Worm (Caenorhabditis elegans): Measurements from ENCODE around the gene fust-1.
A peak's percentile ranks its signal among the peaks of the same experiment; 100 is the strongest.

fust-1 gene

ce11 chrII:7196040-7196439, 43.7 kb downstream of the fust-1 start, which contains the start of gene maoc-1:
Gene maoc-1, plus strand, starts transcription at chrII:7196276.
- TF ChIP-seq ceh-13 (GFP tag; optimal IDR thresholded peaks at IDR 0.05) (no peak), scrt-1 (GFP tag; IDR thresholded peaks at IDR 0.05) (no peak), tra-4 (tag; optimal IDR thresholded peaks at IDR 0.05) (no peak), ceh-36 (tag; optimal IDR thresholded peaks at IDR 0.05) (no peak), tbx-11 (GFP tag; IDR thresholded peaks at IDR 0.05) (no peak), sea-1 (GFP tag; conservative IDR thresholded peaks at IDR 0.05) (no peak), B0310.2 (tag; optimal IDR thresholded peaks at IDR 0.05) (no peak), pes-1 (GFP tag; IDR thresholded peaks at IDR 0.05) (no peak), tbx-37 (GFP tag; conservative IDR thresholded peaks at IDR 0.05) (no peak), ets-7 (tag; optimal IDR thresholded peaks at IDR 0.05) (no peak), hmg-4 (GFP tag; optimal IDR thresholded peaks at IDR 0.05) (no peak), F13C5.2 (tag; optimal IDR thresholded peaks at IDR 0.05) (no peak), aly-1 (tag; optimal IDR thresholded peaks at IDR 0.05) (no peak), ama-1 (optimal IDR thresholded peaks at IDR 0.05) (no peak), hnd-1 (tag; optimal IDR thresholded peaks at IDR 0.05) (no peak), flt-1 (GFP tag; IDR thresholded peaks at IDR 0.05) (no peak), hmbx-1 (tag; optimal IDR thresholded peaks at IDR 0.05) (no peak)

ce11 chrII:7197434-7197833, 45.1 kb downstream of the fust-1 start:
- TF ChIP-seq sea-1 (GFP tag; conservative IDR thresholded peaks at IDR 0.05), result no peak
- no peak for TF ChIP-seq ama-1 (optimal IDR thresholded peaks at IDR 0.05)
- no peak for TF ChIP-seq ceh-36 (tag; optimal IDR thresholded peaks at IDR 0.05)
- no peak for TF ChIP-seq hmbx-1 (tag; optimal IDR thresholded peaks at IDR 0.05)
- TF ChIP-seq B0310.2 (tag; optimal IDR thresholded peaks at IDR 0.05), result no peak
- TF ChIP-seq tbx-11 (GFP tag; IDR thresholded peaks at IDR 0.05), result no peak
- TF ChIP-seq tbx-37 (GFP tag; conservative IDR thresholded peaks at IDR 0.05), result no peak
- no peak for TF ChIP-seq aly-1 (tag; optimal IDR thresholded peaks at IDR 0.05)
- no peak for TF ChIP-seq ceh-13 (GFP tag; optimal IDR thresholded peaks at IDR 0.05)
- no peak for TF ChIP-seq tra-4 (tag; optimal IDR thresholded peaks at IDR 0.05)
- TF ChIP-seq pes-1 (GFP tag; IDR thresholded peaks at IDR 0.05), result no peak
- no peak for TF ChIP-seq hmg-4 (GFP tag; optimal IDR thresholded peaks at IDR 0.05)
- no peak for TF ChIP-seq F13C5.2 (tag; optimal IDR thresholded peaks at IDR 0.05)

ce11 chrII:7199308-7199707, 46.9 kb downstream of the fust-1 start, which contains the start of gene E04F6.6:
Gene E04F6.6, minus strand, starts transcription at chrII:7199565.
- TF ChIP-seq F13C5.2 (tag; optimal IDR thresholded peaks at IDR 0.05) (no peak), flt-1 (GFP tag; IDR thresholded peaks at IDR 0.05) (no peak), scrt-1 (GFP tag; IDR thresholded peaks at IDR 0.05) (no peak), tbx-11 (GFP tag; IDR thresholded peaks at IDR 0.05) (no peak), hnd-1 (tag; optimal IDR thresholded peaks at IDR 0.05) (no peak), ama-1 (optimal IDR thresholded peaks at IDR 0.05) (no peak), sea-1 (GFP tag; conservative IDR thresholded peaks at IDR 0.05) (no peak), pes-1 (GFP tag; IDR thresholded peaks at IDR 0.05) (no peak), ceh-36 (tag; optimal IDR thresholded peaks at IDR 0.05) (no peak), tbx-37 (GFP tag; conservative IDR thresholded peaks at IDR 0.05) (no peak), aly-1 (tag; optimal IDR thresholded peaks at IDR 0.05) (no peak), hmbx-1 (tag; optimal IDR thresholded peaks at IDR 0.05) (no peak), ceh-13 (GFP tag; optimal IDR thresholded peaks at IDR 0.05) (no peak), B0310.2 (tag; optimal IDR thresholded peaks at IDR 0.05) (no peak), ets-7 (tag; optimal IDR thresholded peaks at IDR 0.05) (no peak), tra-4 (tag; optimal IDR thresholded peaks at IDR 0.05) (no peak), hmg-4 (GFP tag; optimal IDR thresholded peaks at IDR 0.05) (no peak)

- TF ChIP-seq scrt-1 (GFP tag; IDR thresholded peaks at IDR 0.05), result peak; percentile 90
- peak; percentile 85 for TF ChIP-seq B0310.2 (tag; optimal IDR thresholded peaks at IDR 0.05)
- peak; percentile 93 for TF ChIP-seq pes-1 (GFP tag; IDR thresholded peaks at IDR 0.05)
- TF ChIP-seq tra-4 (tag; optimal IDR thresholded peaks at IDR 0.05), result peak; percentile 83
- TF ChIP-seq tbx-11 (GFP tag; IDR thresholded peaks at IDR 0.05), result peak; percentile 93
- peak; percentile 85 for TF ChIP-seq ceh-36 (tag; optimal IDR thresholded peaks at IDR 0.05)
- peak; percentile 89 for TF ChIP-seq aly-1 (tag; optimal IDR thresholded peaks at IDR 0.05)
- peak; percentile 82 for TF ChIP-seq ets-7 (tag; optimal IDR thresholded peaks at IDR 0.05)
- peak; percentile 89 for TF ChIP-seq flt-1 (GFP tag; IDR thresholded peaks at IDR 0.05)
- peak; percentile 62 for TF ChIP-seq hmbx-1 (tag; optimal IDR thresholded peaks at IDR 0.05)
- peak; percentile 90 for TF ChIP-seq ceh-13 (GFP tag; optimal IDR thresholded peaks at IDR 0.05)
- TF ChIP-seq ama-1 (optimal IDR thresholded peaks at IDR 0.05), result no peak
- TF ChIP-seq sea-1 (GFP tag; conservative IDR thresholded peaks at IDR 0.05), result peak; percentile 93
- peak; percentile 99 for TF ChIP-seq hmg-4 (GFP tag; optimal IDR thresholded peaks at IDR 0.05)
- TF ChIP-seq F13C5.2 (tag; optimal IDR thresholded peaks at IDR 0.05), result peak; percentile 94
- TF ChIP-seq tbx-37 (GFP tag; conservative IDR thresholded peaks at IDR 0.05), result peak; percentile 92
- peak; percentile 75 for TF ChIP-seq hnd-1 (tag; optimal IDR thresholded peaks at IDR 0.05)
Observed at ce11 chrII:7200051-7200599, 47.7 kb downstream of the fust-1 start, which contains the start of gene pcrg-1. Gene pcrg-1, plus strand, starts transcription at chrII:7200549.

ce11 chrII:7203110-7203509, 50.7 kb downstream of the fust-1 start, which contains the start of gene srd-56:
Gene srd-56, minus strand, starts transcription at chrII:7203210.
- TF ChIP-seq pes-1 (GFP tag; IDR thresholded peaks at IDR 0.05), result no peak
- no peak for TF ChIP-seq flt-1 (GFP tag; IDR thresholded peaks at IDR 0.05)
- no peak for TF ChIP-seq hnd-1 (tag; optimal IDR thresholded peaks at IDR 0.05)
- no peak for TF ChIP-seq tbx-37 (GFP tag; conservative IDR thresholded peaks at IDR 0.05)
- TF ChIP-seq tra-4 (tag; optimal IDR thresholded peaks at IDR 0.05), result no peak
- TF ChIP-seq B0310.2 (tag; optimal IDR thresholded peaks at IDR 0.05), result no peak
- TF ChIP-seq tbx-11 (GFP tag; IDR thresholded peaks at IDR 0.05), result no peak
- no peak for TF ChIP-seq aly-1 (tag; optimal IDR thresholded peaks at IDR 0.05)
- TF ChIP-seq hmg-4 (GFP tag; optimal IDR thresholded peaks at IDR 0.05), result no peak
- TF ChIP-seq ets-7 (tag; optimal IDR thresholded peaks at IDR 0.05), result no peak
- TF ChIP-seq ama-1 (optimal IDR thresholded peaks at IDR 0.05), result no peak
- TF ChIP-seq hmbx-1 (tag; optimal IDR thresholded peaks at IDR 0.05), result no peak
- TF ChIP-seq ceh-36 (tag; optimal IDR thresholded peaks at IDR 0.05), result no peak
- TF ChIP-seq scrt-1 (GFP tag; IDR thresholded peaks at IDR 0.05), result no peak
- no peak for TF ChIP-seq ceh-13 (GFP tag; optimal IDR thresholded peaks at IDR 0.05)
- TF ChIP-seq sea-1 (GFP tag; conservative IDR thresholded peaks at IDR 0.05), result no peak
- no peak for TF ChIP-seq F13C5.2 (tag; optimal IDR thresholded peaks at IDR 0.05)

- TF ChIP-seq tra-4 (tag; optimal IDR thresholded peaks at IDR 0.05) (no peak), tbx-37 (GFP tag; conservative IDR thresholded peaks at IDR 0.05) (no peak), ceh-13 (GFP tag; optimal IDR thresholded peaks at IDR 0.05) (no peak), hmbx-1 (tag; optimal IDR thresholded peaks at IDR 0.05) (no peak), ets-7 (tag; optimal IDR thresholded peaks at IDR 0.05) (no peak), tbx-11 (GFP tag; IDR thresholded peaks at IDR 0.05) (no peak), hmg-4 (GFP tag; optimal IDR thresholded peaks at IDR 0.05) (no peak), hnd-1 (tag; optimal IDR thresholded peaks at IDR 0.05) (no peak), sea-1 (GFP tag; conservative IDR thresholded peaks at IDR 0.05) (no peak), F13C5.2 (tag; optimal IDR thresholded peaks at IDR 0.05) (no peak), flt-1 (GFP tag; IDR thresholded peaks at IDR 0.05) (no peak), ama-1 (optimal IDR thresholded peaks at IDR 0.05) (no peak), scrt-1 (GFP tag; IDR thresholded peaks at IDR 0.05) (no peak), ceh-36 (tag; optimal IDR thresholded peaks at IDR 0.05) (no peak), B0310.2 (tag; optimal IDR thresholded peaks at IDR 0.05) (no peak), aly-1 (tag; optimal IDR thresholded peaks at IDR 0.05) (no peak)
Observed at ce11 chrII:7204951-7205350, 52.6 kb downstream of the fust-1 start, which contains the start of gene srd-58. Gene srd-58, minus strand, starts transcription at chrII:7205051.

Data from whole organism, early embryonic.